Worm (Caenorhabditis elegans): Measurements from ENCODE around the gene pyk-2.

ce11 chrIV:10948797-10949196 lies 39.1 kb downstream of the pyk-2 start, which contains the start of gene Y69E1A.1:
- TF ChIP-seq unc-62 (GFP tag; optimal IDR thresholded peaks at IDR 0.05): no peak
- no peak for TF ChIP-seq mdl-1 (tag; optimal IDR thresholded peaks at IDR 0.05)
- no peak for TF ChIP-seq lsy-2 (tag; optimal IDR thresholded peaks at IDR 0.05)
- TF ChIP-seq nhr-11 (tag; optimal IDR thresholded peaks at IDR 0.05): no peak
- no peak for TF ChIP-seq elt-3 (tag; optimal IDR thresholded peaks at IDR 0.05)
- no peak for TF ChIP-seq ama-1 (optimal IDR thresholded peaks at IDR 0.05)
- no peak for TF ChIP-seq zag-1 (tag; optimal IDR thresholded peaks at IDR 0.05)
- TF ChIP-seq nhr-237 (tag; optimal IDR thresholded peaks at IDR 0.05): no peak
- no peak for TF ChIP-seq aly-2 (tag; optimal IDR thresholded peaks at IDR 0.05)
- no peak for TF ChIP-seq gmeb-1 (tag; optimal IDR thresholded peaks at IDR 0.05)
- no peak for TF ChIP-seq skn-1 (tag; optimal IDR thresholded peaks at IDR 0.05)
- no peak for TF ChIP-seq mbf-1 (tag; optimal IDR thresholded peaks at IDR 0.05)
- no peak for TF ChIP-seq crh-2 (tag; optimal IDR thresholded peaks at IDR 0.05)

Data from whole organism, L2 larva.